Worm (Caenorhabditis elegans): Measurements from ENCODE around the gene ina-1.

Gene ina-1

DNA sequence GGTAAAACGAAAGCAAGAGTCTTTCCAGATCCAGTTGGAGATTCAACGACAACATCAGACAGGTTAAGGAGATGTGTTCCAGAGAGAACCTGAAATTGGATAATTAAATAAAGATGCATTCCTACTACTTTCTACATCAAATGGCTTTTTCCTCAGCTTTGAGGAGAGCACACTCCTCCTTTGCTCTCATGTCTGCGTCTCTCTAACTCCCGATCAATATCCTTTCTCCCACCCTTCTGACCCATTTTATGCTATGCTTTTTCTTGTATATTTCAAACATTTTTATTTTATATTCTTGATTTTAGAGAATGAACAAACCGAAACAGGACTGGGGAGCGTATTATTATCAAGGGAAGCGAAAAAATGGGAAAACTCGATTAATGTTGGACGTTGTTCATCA is 28.7 kb downstream of the ina-1 start, which contains the start of gene ZK512.11:
TSS of gene ZK512.11 (plus strand) at position 301 of the 400 bp plus-strand sequence.
- TF ChIP-seq hsf-1 (GFP tag; IDR thresholded peaks at IDR 0.05) (no peak), athp-1 (tag; optimal IDR thresholded peaks at IDR 0.05) (no peak), madf-10 (tag; optimal IDR thresholded peaks at IDR 0.05) (no peak), lin-40 (tag; optimal IDR thresholded peaks at IDR 0.05) (no peak), Y53F4B.3 (GFP tag; IDR thresholded peaks at IDR 0.05) (no peak), nfyb-1 (GFP tag; IDR thresholded peaks at IDR 0.05) (no peak)

DNA sequence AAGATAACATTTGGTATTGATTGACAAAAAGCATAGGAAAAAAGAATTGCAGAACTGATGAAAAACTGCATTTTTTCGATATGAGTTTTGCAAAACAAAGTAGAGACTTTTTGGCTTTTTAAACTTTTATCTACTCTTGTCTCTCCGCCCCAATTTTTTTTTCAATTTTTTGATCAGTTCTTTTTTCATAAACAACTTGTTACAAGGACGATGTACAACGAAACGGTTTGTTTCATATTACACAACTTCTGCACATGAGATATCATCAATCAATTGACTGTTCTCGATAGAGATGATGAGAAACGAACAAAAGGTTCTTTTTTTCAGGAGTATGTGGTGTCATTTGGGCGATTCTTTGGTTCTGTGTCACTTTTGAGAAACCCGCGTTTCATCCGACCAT is 34.0 kb downstream of the ina-1 start, which contains the start of gene ZK512.7:
TSS of gene ZK512.7 (minus strand) at position 101 of the 400 bp plus-strand sequence.
- TF ChIP-seq ceh-91 (GFP tag; IDR thresholded peaks at IDR 0.05) (no peak), tlf-1 (GFP tag; optimal IDR thresholded peaks at IDR 0.05) (no peak), pbrm-1 (GFP tag; IDR thresholded peaks at IDR 0.05) (no peak), bed-2 (GFP tag; IDR thresholded peaks at IDR 0.05) (no peak), repo-1 (tag; optimal IDR thresholded peaks at IDR 0.05) (no peak), ceh-79 (tag; optimal IDR thresholded peaks at IDR 0.05) (no peak), mxl-1 (tag; optimal IDR thresholded peaks at IDR 0.05) (no peak), T26A5.8 (tag; optimal IDR thresholded peaks at IDR 0.05) (no peak), cebp-1 (GFP tag; IDR thresholded peaks at IDR 0.05) (no peak), cebp-1 (tag; optimal IDR thresholded peaks at IDR 0.05) (no peak), F49E8.2 (tag; optimal IDR thresholded peaks at IDR 0.05; ENCODE audit: insufficient read depth) (no peak), hrde-1 (tag; optimal IDR thresholded peaks at IDR 0.05; ENCODE audit: borderline replicate concordance) (no peak), ets-4 (GFP tag; optimal IDR thresholded peaks at IDR 0.05) (no peak), ztf-18 (tag; optimal IDR thresholded peaks at IDR 0.05) (no peak), rec-8 (tag; optimal IDR thresholded peaks at IDR 0.05) (no peak), lag-1 (GFP tag; IDR thresholded peaks at IDR 0.05) (no peak), zfh-2 (GFP tag; conservative IDR thresholded peaks at IDR 0.05) (no peak)

DNA sequence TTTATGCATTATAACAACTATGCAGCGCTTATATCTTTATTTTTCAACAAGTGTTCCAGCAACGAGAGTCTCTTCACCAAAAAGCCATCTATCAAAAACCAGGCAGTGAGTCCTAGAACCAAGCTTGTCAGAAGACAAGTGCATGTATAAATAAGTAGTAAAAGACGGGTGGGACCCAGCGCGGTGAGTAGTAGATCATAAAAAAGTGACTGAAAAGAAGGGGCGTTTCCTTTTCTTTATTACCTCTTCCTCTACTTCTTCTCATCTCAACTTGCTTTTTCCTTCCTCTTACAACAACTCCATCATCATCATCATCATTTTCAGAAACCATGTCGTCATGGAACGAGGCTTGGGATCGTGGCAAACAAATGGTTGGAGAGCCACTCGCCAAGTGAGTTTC is 36.0 kb downstream of the ina-1 start, which contains the start of gene eat-4:
TSS of gene eat-4 (plus strand) at position 301 of the 400 bp plus-strand sequence.
- TF ChIP-seq mcd-1 (GFP tag; IDR thresholded peaks at IDR 0.05) (no peak), let-607 (tag; optimal IDR thresholded peaks at IDR 0.05) (no peak), B0261.1 (tag; optimal IDR thresholded peaks at IDR 0.05) (no peak), Y53F4B.3 (GFP tag; IDR thresholded peaks at IDR 0.05) (no peak), efl-1 (GFP tag; optimal IDR thresholded peaks at IDR 0.05) (no peak), ets-4 (GFP tag; optimal IDR thresholded peaks at IDR 0.05) (no peak), madf-10 (tag; optimal IDR thresholded peaks at IDR 0.05) (no peak), lin-35 (GFP tag; optimal IDR thresholded peaks at IDR 0.05) (no peak), somi-1 (GFP tag; optimal IDR thresholded peaks at IDR 0.05) (no peak), snpc-3.4 (tag; optimal IDR thresholded peaks at IDR 0.05) (no peak), dpl-1 (GFP tag; optimal IDR thresholded peaks at IDR 0.05) (no peak), bed-1 (GFP tag; IDR thresholded peaks at IDR 0.05) (no peak), rpc-1 (optimal IDR thresholded peaks at IDR 0.05) (no peak), rpc-1 (tag; optimal IDR thresholded peaks at IDR 0.05) (no peak), egrh-3 (GFP tag; IDR thresholded peaks at IDR 0.05) (no peak), K11D2.4 (GFP tag; IDR thresholded peaks at IDR 0.05) (no peak), tbp1 (GFP tag; optimal IDR thresholded peaks at IDR 0.05) (no peak), nhr-179 (tag; optimal IDR thresholded peaks at IDR 0.05) (no peak)
